Fruit fly (Drosophila melanogaster): ENCODE results near the gene ergic53.

The ergic53 gene

DNA sequence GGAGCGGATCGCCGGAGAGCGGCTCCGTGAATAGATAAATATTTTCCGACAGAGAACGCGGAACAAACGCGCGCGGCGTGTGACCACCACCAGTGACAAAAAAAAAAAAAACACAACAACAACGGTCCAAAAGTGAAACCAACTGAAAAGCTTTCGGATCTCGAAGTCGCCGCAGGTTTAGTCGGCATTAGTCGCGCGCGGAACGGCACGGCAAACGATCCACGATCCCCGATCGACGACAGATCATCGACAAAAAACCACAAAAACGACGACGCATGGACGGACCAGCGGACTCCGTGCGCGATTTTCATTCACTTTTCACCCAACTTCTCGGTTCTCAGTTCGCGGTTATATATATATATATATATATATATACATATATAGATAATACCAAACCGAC lies 43.7 kb downstream of the ergic53 start (continued):
- no peak for TF ChIP-seq CG2116 (GFP tag; optimal IDR thresholded peaks at IDR 0.05)
- TF ChIP-seq CG12769 (tag; optimal IDR thresholded peaks at IDR 0.05): no peak
- TF ChIP-seq Deaf1 (tag; optimal IDR thresholded peaks at IDR 0.05): peak; percentile 77
- no peak for TF ChIP-seq CG9876 (GFP tag; optimal IDR thresholded peaks at IDR 0.05)
- no peak for TF ChIP-seq CG1024 (GFP tag; IDR thresholded peaks at IDR 0.05)
- no peak for TF ChIP-seq CG10321 (GFP tag; IDR thresholded peaks at IDR 0.05)
- no peak for TF ChIP-seq CG15073 (GFP tag; optimal IDR thresholded peaks at IDR 0.05)
- TF ChIP-seq CG32532 (GFP tag; IDR thresholded peaks at IDR 0.05): no peak; the same call in 1 of the 2 replicates
- TF ChIP-seq Xbp1 (GFP tag; optimal IDR thresholded peaks at IDR 0.05): no peak
- no peak for TF ChIP-seq CG10274 (GFP tag; optimal IDR thresholded peaks at IDR 0.05)
- TF ChIP-seq Max (GFP tag; optimal IDR thresholded peaks at IDR 0.05): no peak
- peak; percentile 62 for TF ChIP-seq Med (GFP tag)
- TF ChIP-seq scrt (GFP tag; optimal IDR thresholded peaks at IDR 0.05): no peak
- no peak for TF ChIP-seq CG8478 (optimal IDR thresholded peaks at IDR 0.05)
- TF ChIP-seq kah (GFP tag; optimal IDR thresholded peaks at IDR 0.05): no peak
- no peak for TF ChIP-seq Nf-YB (GFP tag; optimal IDR thresholded peaks at IDR 0.05)
- TF ChIP-seq pzg (GFP tag; optimal IDR thresholded peaks at IDR 0.05): no peak
- no peak for TF ChIP-seq CG3281 (GFP tag; optimal IDR thresholded peaks at IDR 0.05)
- TF ChIP-seq Dref (GFP tag; IDR thresholded peaks at IDR 0.05): no peak
- TF ChIP-seq bab2 (GFP tag; optimal IDR thresholded peaks at IDR 0.05): no peak
- no peak for TF ChIP-seq CG12659 (GFP tag; optimal IDR thresholded peaks at IDR 0.05)
- no peak for TF ChIP-seq CG31388 (GFP tag; optimal IDR thresholded peaks at IDR 0.05)
- no peak for TF ChIP-seq chif (GFP tag; optimal IDR thresholded peaks at IDR 0.05)
- TF ChIP-seq Adf1 (GFP tag; IDR thresholded peaks at IDR 0.05): peak; percentile 56; the same call in 1 of the 2 replicates
- TF ChIP-seq wek (GFP tag; optimal IDR thresholded peaks at IDR 0.05): no peak
- TF ChIP-seq Doc3 (GFP tag; IDR thresholded peaks at IDR 0.05; ENCODE audit: partially characterized antibody): no peak
- TF ChIP-seq Hmx (GFP tag; optimal IDR thresholded peaks at IDR 0.05): no peak

DNA sequence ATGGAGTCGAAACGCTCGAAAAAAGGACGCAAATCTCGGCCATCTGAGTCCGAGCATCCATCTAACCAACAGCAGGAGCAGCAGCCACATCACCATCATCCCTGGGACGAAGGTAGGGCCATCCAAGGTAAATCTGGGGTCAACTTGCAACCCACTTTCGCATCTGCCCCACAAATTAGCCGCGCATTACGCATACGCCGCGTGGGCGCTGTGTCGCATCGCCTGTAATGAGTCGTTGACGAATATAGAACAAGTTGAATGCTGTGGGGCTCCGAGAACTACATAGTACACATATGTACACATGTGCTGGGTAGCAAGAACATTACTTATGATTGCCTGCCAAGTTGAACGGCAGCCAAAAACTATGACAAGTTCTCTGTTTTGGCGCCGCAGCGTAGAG lies 44.7 kb downstream of the ergic53 start:
- TF ChIP-seq CG3726 (GFP tag; IDR thresholded peaks at IDR 0.05) (no peak), esg (GFP tag; conservative IDR thresholded peaks at IDR 0.05) (no peak), zen2 (GFP tag; IDR thresholded peaks at IDR 0.05; ENCODE audit: partially characterized antibody) (no peak), CG16779 (GFP tag; IDR thresholded peaks at IDR 0.05) (no peak), BEAF-32 (GFP tag; optimal IDR thresholded peaks at IDR 0.05) (no peak), shn (GFP tag; optimal IDR thresholded peaks at IDR 0.05) (no peak), grn (GFP tag; optimal IDR thresholded peaks at IDR 0.05) (no peak), CG12219 (GFP tag; optimal IDR thresholded peaks at IDR 0.05) (no peak), amos (GFP tag; IDR thresholded peaks at IDR 0.05; ENCODE audit: partially characterized antibody) (no peak), ato (GFP tag; IDR thresholded peaks at IDR 0.05; ENCODE audit: partially characterized antibody) (no peak), CG8089 (GFP tag; optimal IDR thresholded peaks at IDR 0.05) (no peak), sr (GFP tag; IDR thresholded peaks at IDR 0.05) (peak; percentile 77), tup (GFP tag; optimal IDR thresholded peaks at IDR 0.05) (no peak), CG14441 (GFP tag; IDR thresholded peaks at IDR 0.05) (peak; percentile 28; the same call in 1 of the 2 replicates), CG7372 (GFP tag; IDR thresholded peaks at IDR 0.05) (peak; percentile 64; the same call in 1 of the 2 replicates), CG1233 (GFP tag; optimal IDR thresholded peaks at IDR 0.05) (no peak), maf-S (GFP tag; optimal IDR thresholded peaks at IDR 0.05) (no peak), CG17802 (tag; optimal IDR thresholded peaks at IDR 0.05) (no peak), Med (GFP tag) (peak; percentile 45), HLH3B (GFP tag; IDR thresholded peaks at IDR 0.05) (no peak), Optix (GFP tag; IDR thresholded peaks at IDR 0.05) (no peak), gem (tag; optimal IDR thresholded peaks at IDR 0.05) (no peak), Chrac-16 (GFP tag; optimal IDR thresholded peaks at IDR 0.05) (no peak), gcm2 (GFP tag; optimal IDR thresholded peaks at IDR 0.05) (no peak), ATbp (GFP tag; optimal IDR thresholded peaks at IDR 0.05) (no peak), CG10431 (GFP tag; optimal IDR thresholded peaks at IDR 0.05) (no peak), Atf3 (GFP tag; optimal IDR thresholded peaks at IDR 0.05) (no peak)

Measured in whole organism, embryonic.